Worm (Caenorhabditis elegans): Measurements from ENCODE around the gene C35D10.3.

ce11 chrIII:4861744-4862401 lies 6.8 kb upstream of the C35D10.3 start, which contains the start of the genes C35D10.10 and C35D10.5:
- TF ChIP-seq flt-1 (GFP tag; IDR thresholded peaks at IDR 0.05) (no peak), T22C8.4 (GFP tag; IDR thresholded peaks at IDR 0.05) (no peak)

Data from whole organism, midembryonic.